Fruit fly (Drosophila melanogaster): Measurements from ENCODE around the gene Archease.

Archease gene

dm6 chr3R:21662501-21663007 is at the start of gene Archease (continued):
- TF ChIP-seq nerfin-1 (tag; optimal IDR thresholded peaks at IDR 0.05), result peak; percentile 82
- peak; percentile 34 for TF ChIP-seq fd96Cb (tag; optimal IDR thresholded peaks at IDR 0.05)
- TF ChIP-seq gce (GFP tag; IDR thresholded peaks at IDR 0.05), result peak; percentile 40; the same call in 1 of the 3 replicates
- peak; percentile 62 for TF ChIP-seq odd (GFP tag; optimal IDR thresholded peaks at IDR 0.05)
- peak; percentile 55 for TF ChIP-seq Hand (GFP tag; optimal IDR thresholded peaks at IDR 0.05)
- TF ChIP-seq CG7271 (tag; optimal IDR thresholded peaks at IDR 0.05), result peak; percentile 45
- peak; percentile 38; the same call in 2 of the 3 replicates for TF ChIP-seq CG34224 (GFP tag; IDR thresholded peaks at IDR 0.05; ENCODE audit: partially characterized antibody)
- TF ChIP-seq mld (GFP tag; IDR thresholded peaks at IDR 0.05; ENCODE audit: partially characterized antibody), result no peak
- peak; percentile 40 for TF ChIP-seq mirr (GFP tag; optimal IDR thresholded peaks at IDR 0.05)
- TF ChIP-seq CG17612 (GFP tag; IDR thresholded peaks at IDR 0.05), result no peak
- no peak for TF ChIP-seq CG6791 (GFP tag; IDR thresholded peaks at IDR 0.05; ENCODE audit: partially characterized antibody)
- peak; percentile 41; the same call in 1 of the 3 replicates for TF ChIP-seq Aef1 (GFP tag; IDR thresholded peaks at IDR 0.05)
- TF ChIP-seq CG1603 (tag; optimal IDR thresholded peaks at IDR 0.05), result peak; percentile 43
- peak; percentile 49 for TF ChIP-seq Myb (GFP tag; optimal IDR thresholded peaks at IDR 0.05)
- peak; percentile 37 for TF ChIP-seq kay (GFP tag; optimal IDR thresholded peaks at IDR 0.05)
- peak in 1 of 2 experiments; percentile 4 for TF ChIP-seq Pdp1 (GFP tag; optimal IDR thresholded peaks at IDR 0.05)
- 0 out of 2 replicates have a peak, but pooled peaks have one; percentile 10 for TF ChIP-seq CG1024 (GFP tag; IDR thresholded peaks at IDR 0.05)
- TF ChIP-seq Asciz (GFP tag; optimal IDR thresholded peaks at IDR 0.05), result peak; percentile 66
- TF ChIP-seq Dp (GFP tag; optimal IDR thresholded peaks at IDR 0.05), result peak; percentile 59
- TF ChIP-seq YL-1 (GFP tag; optimal IDR thresholded peaks at IDR 0.05), result peak; percentile 58
- TF ChIP-seq CG6683 (GFP tag; optimal IDR thresholded peaks at IDR 0.05), result peak; percentile 9
- peak; percentile 67; the same call in 1 of the 2 replicates for TF ChIP-seq vvl (GFP tag; IDR thresholded peaks at IDR 0.05)
- TF ChIP-seq Nf-YC (tag; optimal IDR thresholded peaks at IDR 0.05), result peak; percentile 63
- TF ChIP-seq CG15514 (GFP tag; optimal IDR thresholded peaks at IDR 0.05), result peak; percentile 33
- no peak for TF ChIP-seq CkIIα-i1 (GFP tag; IDR thresholded peaks at IDR 0.05)
- TF ChIP-seq pan (optimal IDR thresholded peaks at IDR 0.05), result no peak
- TF ChIP-seq pan (GFP tag; optimal IDR thresholded peaks at IDR 0.05 in 1 of 2, IDR thresholded peaks at IDR 0.05 in 1 of 2), result peak in 1 of 2 experiments; percentile 44
- TF ChIP-seq CG5245 (GFP tag; optimal IDR thresholded peaks at IDR 0.05), result no peak
- TF ChIP-seq CG11695 (GFP tag; IDR thresholded peaks at IDR 0.05), result peak; percentile 75
- TF ChIP-seq croc (GFP tag; conservative IDR thresholded peaks at IDR 0.05), result no peak
- peak in 1 of 2 experiments; percentile 15 for TF ChIP-seq chif (GFP tag; optimal IDR thresholded peaks at IDR 0.05)
- TF ChIP-seq Fer3 (tag; optimal IDR thresholded peaks at IDR 0.05), result peak; percentile 51
- no peak for TF ChIP-seq gcm2 (GFP tag; optimal IDR thresholded peaks at IDR 0.05)
- TF ChIP-seq ab (GFP tag; optimal IDR thresholded peaks at IDR 0.05), result no peak
- TF ChIP-seq ci (GFP tag; IDR thresholded peaks at IDR 0.05), result peak; percentile 54; the same call in 2 of the 3 replicates
- TF ChIP-seq p53 (GFP tag; optimal IDR thresholded peaks at IDR 0.05), result no peak
- TF ChIP-seq CG3726 (GFP tag; IDR thresholded peaks at IDR 0.05), result no peak
- no peak for TF ChIP-seq CG13123 (GFP tag; optimal IDR thresholded peaks at IDR 0.05)
- peak in 1 of 3 experiments; percentile 18 for TF ChIP-seq lola (GFP tag; optimal IDR thresholded peaks at IDR 0.05)
- no peak for TF ChIP-seq Optix (GFP tag; IDR thresholded peaks at IDR 0.05)
- peak; percentile 61 for TF ChIP-seq CG7839 (tag; optimal IDR thresholded peaks at IDR 0.05)
- peak; percentile 51 for TF ChIP-seq cwo (GFP tag; optimal IDR thresholded peaks at IDR 0.05)
- no peak for TF ChIP-seq fd64A (GFP tag; optimal IDR thresholded peaks at IDR 0.05)
- TF ChIP-seq sna (GFP tag; IDR thresholded peaks at IDR 0.05; ENCODE audit: partially characterized antibody), result no peak
- TF ChIP-seq D19A (tag; optimal IDR thresholded peaks at IDR 0.05), result peak; percentile 39
- TF ChIP-seq CG2202 (tag; optimal IDR thresholded peaks at IDR 0.05), result peak; percentile 43
- TF ChIP-seq CG9727 (GFP tag; optimal IDR thresholded peaks at IDR 0.05), result peak; percentile 40
- 0 out of 2 replicates have a peak, but pooled peaks have one; percentile 13 for TF ChIP-seq CG7372 (GFP tag; IDR thresholded peaks at IDR 0.05)
- peak; percentile 45 for TF ChIP-seq Hsf (GFP tag; optimal IDR thresholded peaks at IDR 0.05)
